Fruit fly (Drosophila melanogaster) whole organism, embryonic: ENCODE data around the gene CG10651.
A peak's percentile ranks its signal among the peaks of the same experiment; 100 is the strongest.

ENCODE experiments used
- Ada2b ChIP-seq: fragments of 200-800 bp; sonication (Bioruptor generic); IDR thresholded peaks from 2 replicates; pipeline ENCODE4 v1.3.6; 2022; ENCODE audit warnings: missing biosample characterization, missing genetic modification characterization
- Asciz ChIP-seq: fragments of 200-800 bp; sonication (Bioruptor generic); optimal IDR thresholded peaks from 2 replicates; lab custom pipeline; 2017; ENCODE audit warnings: missing biosample characterization, mild to moderate bottlenecking, missing genetic modification characterization, missing genetic modification reagents
- CG1024 ChIP-seq: fragments of 200-800 bp; sonication (Bioruptor generic); IDR thresholded peaks from 2 replicates; pipeline ENCODE4 v1.3.6; 2022; ENCODE audit warnings: missing biosample characterization, missing genetic modification characterization
- CG10979 ChIP-seq: fragments of 200-800 bp; sonication (Bioruptor generic); optimal IDR thresholded peaks from 2 replicates; lab custom pipeline; 2018; ENCODE audit warnings: missing biosample characterization, mild to moderate bottlenecking, missing genetic modification characterization, moderate library complexity
- CG11247 ChIP-seq: fragments of 200-800 bp; sonication (Bioruptor generic); IDR thresholded peaks from 2 replicates; pipeline ENCODE4 v1.3.6; 2022; ENCODE audit warnings: missing biosample characterization, missing genetic modification characterization
- CG11456 ChIP-seq: fragments of 200-800 bp; sonication (Bioruptor generic); IDR thresholded peaks from 3 replicates; pipeline ENCODE4 v1.3.6; 2022; ENCODE audit warnings: missing biosample characterization, missing genetic modification characterization
- CG1233 ChIP-seq: fragments of 200-800 bp; sonication (Bioruptor generic); optimal IDR thresholded peaks from 4 replicates; lab custom pipeline; 2018; ENCODE audit warnings: missing biosample characterization, mild to moderate bottlenecking, missing genetic modification characterization
- CG12391 ChIP-seq: fragments of 200-800 bp; sonication (Bioruptor generic); optimal IDR thresholded peaks from 3 replicates; lab custom pipeline; 2018; ENCODE audit warnings: missing biosample characterization, mild to moderate bottlenecking, missing genetic modification characterization, moderate library complexity
- CG13775 ChIP-seq: fragments of 200-800 bp; sonication (Bioruptor generic); optimal IDR thresholded peaks from 3 replicates; lab custom pipeline; 2017; ENCODE audit warnings: missing biosample characterization, mild to moderate bottlenecking, missing genetic modification characterization
- CG14050 ChIP-seq: fragments of 200-800 bp; sonication (Bioruptor generic); IDR thresholded peaks from 3 replicates; pipeline ENCODE4 v1.3.6; 2022; ENCODE audit warnings: missing biosample characterization, missing genetic modification characterization
- CG14860 ChIP-seq: fragments of 200-800 bp; sonication (Bioruptor generic); IDR thresholded peaks from 3 replicates; pipeline ENCODE4 v1.3.6; 2022; ENCODE audit warnings: missing biosample characterization, missing genetic modification characterization; ENCODE audit not compliant: partially characterized antibody
- CG16779 ChIP-seq: fragments of 200-800 bp; sonication (Bioruptor generic); IDR thresholded peaks from 2 replicates; pipeline ENCODE4 v1.3.6; 2022; ENCODE audit warnings: missing biosample characterization, missing genetic modification characterization
- CG17568 ChIP-seq: fragments of 200-800 bp; sonication (Bioruptor generic); optimal IDR thresholded peaks from 2 replicates; lab custom pipeline; 2018; ENCODE audit warnings: missing biosample characterization, mild to moderate bottlenecking, missing genetic modification characterization, moderate library complexity
- CG1792 ChIP-seq: fragments of 200-800 bp; sonication (Bioruptor generic); optimal IDR thresholded peaks from 2 replicates; lab custom pipeline; 2016; ENCODE audit warnings: missing biosample characterization, missing genetic modification characterization
- CG1832 ChIP-seq: fragments of 200-800 bp; sonication (Bioruptor generic); optimal IDR thresholded peaks from 2 replicates; lab custom pipeline; 2017; ENCODE audit warnings: missing biosample characterization, mild to moderate bottlenecking, missing genetic modification characterization, inconsistent platforms
- CG31441 ChIP-seq: fragments of 200-800 bp; sonication (Bioruptor generic); IDR thresholded peaks from 2 replicates; pipeline ENCODE4 v1.3.6; 2022; ENCODE audit warnings: missing biosample characterization, missing genetic modification characterization
- CG3163 ChIP-seq: fragments of 200-800 bp; sonication (Bioruptor generic); optimal IDR thresholded peaks from 3 replicates; lab custom pipeline; 2016; ENCODE audit warnings: missing biosample characterization, missing genetic modification characterization
- CG32772 ChIP-seq: fragments of 200-800 bp; sonication (Bioruptor generic); IDR thresholded peaks from 2 replicates; pipeline ENCODE4 v1.3.6; 2022; ENCODE audit warnings: missing biosample characterization, missing genetic modification characterization
- CG33213 ChIP-seq: fragments of 200-800 bp; sonication (Bioruptor generic); optimal IDR thresholded peaks from 3 replicates; lab custom pipeline; 2016; ENCODE audit warnings: missing biosample characterization, missing genetic modification characterization
- CG34224 ChIP-seq: fragments of 200-800 bp; sonication (Bioruptor generic); IDR thresholded peaks from 3 replicates; pipeline ENCODE4 v1.3.6; 2022; ENCODE audit warnings: missing biosample characterization, missing genetic modification characterization; ENCODE audit not compliant: partially characterized antibody
- CG4328 ChIP-seq: fragments of 200-800 bp; sonication (Bioruptor generic); optimal IDR thresholded peaks from 3 replicates; lab custom pipeline; 2017; ENCODE audit warnings: missing biosample characterization, missing genetic modification reagents, missing genetic modification characterization
- CG6854 ChIP-seq: fragments of 200-800 bp; sonication (Bioruptor generic); optimal IDR thresholded peaks from 3 replicates; lab custom pipeline; 2017; ENCODE audit warnings: missing biosample characterization, mild to moderate bottlenecking, missing genetic modification characterization
- CG8924 ChIP-seq: fragments of 200-800 bp; optimal IDR thresholded peaks from 3 replicates; lab custom pipeline; 2019; ENCODE audit warnings: missing biosample characterization, mild to moderate bottlenecking, missing genetic modification characterization, moderate library complexity
- CG9817 ChIP-seq: fragments of 200-800 bp; sonication (Bioruptor generic); optimal IDR thresholded peaks from 2 replicates; lab custom pipeline; 2018; ENCODE audit warnings: missing biosample characterization, mild to moderate bottlenecking, missing genetic modification characterization, moderate library complexity
- Dref ChIP-seq: fragments of 200-800 bp; sonication (Bioruptor generic); IDR thresholded peaks from 2 replicates; pipeline ENCODE4 v1.3.6; 2022; ENCODE audit warnings: missing biosample characterization, missing genetic modification characterization
- Ets97D ChIP-seq: fragments of 200-800 bp; sonication (Bioruptor generic); optimal IDR thresholded peaks from 3 replicates; lab custom pipeline; 2016; ENCODE audit warnings: missing biosample characterization, missing genetic modification characterization
- Fer1 ChIP-seq: fragments of 200-800 bp; sonication (Bioruptor generic); optimal IDR thresholded peaks from 2 replicates; lab custom pipeline; 2017; ENCODE audit warnings: missing biosample characterization, mild to moderate bottlenecking, missing genetic modification characterization
- Fer2 ChIP-seq: fragments of 200-800 bp; sonication (Bioruptor generic); optimal IDR thresholded peaks from 2 replicates; lab custom pipeline; 2018; ENCODE audit warnings: missing biosample characterization, mild to moderate bottlenecking, missing genetic modification characterization, moderate library complexity
- Fer3 ChIP-seq: fragments of 200-800 bp; sonication (Bioruptor generic); optimal IDR thresholded peaks from 2 replicates; lab custom pipeline; 2018; ENCODE audit warnings: missing biosample characterization, mild to moderate bottlenecking, missing genetic modification characterization, moderate library complexity
- Lhr ChIP-seq: fragments of 200-800 bp; sonication (Bioruptor generic); optimal IDR thresholded peaks from 3 replicates; lab custom pipeline; 2017; ENCODE audit warnings: mild to moderate bottlenecking, missing biosample characterization, missing genetic modification reagents, missing genetic modification characterization
- Mad ChIP-seq: fragments of 200-800 bp; sonication (Bioruptor generic); optimal IDR thresholded peaks from 2 replicates; lab custom pipeline; 2016; ENCODE audit warnings: missing biosample characterization, missing genetic modification characterization
- NC2β ChIP-seq: fragments of 200-800 bp; sonication (Bioruptor generic); optimal IDR thresholded peaks from 2 replicates; lab custom pipeline; 2016; ENCODE audit warnings: missing biosample characterization, missing genetic modification characterization
- NFAT ChIP-seq: fragments of 200-800 bp; sonication (Bioruptor generic); IDR thresholded peaks from 2 replicates; pipeline ENCODE4 v1.3.6; 2022; ENCODE audit warnings: missing biosample characterization, missing genetic modification characterization
- Neu2 ChIP-seq: fragments of 200-800 bp; sonication (Bioruptor generic); optimal IDR thresholded peaks from 3 replicates; lab custom pipeline; 2016; ENCODE audit warnings: missing biosample characterization, missing genetic modification characterization, borderline replicate concordance
- Poxn ChIP-seq: fragments of 200-800 bp; sonication (Bioruptor generic); IDR thresholded peaks from 2 replicates; pipeline ENCODE4 v1.3.6; 2022; ENCODE audit warnings: missing biosample characterization, missing genetic modification characterization
- Sry-β ChIP-seq: fragments of 200-800 bp; sonication (Bioruptor generic); optimal IDR thresholded peaks from 2 replicates; lab custom pipeline; 2018; ENCODE audit warnings: missing biosample characterization, mild to moderate bottlenecking, missing genetic modification characterization, moderate library complexity
- bab2 ChIP-seq: fragments of 200-800 bp; sonication (Bioruptor generic); optimal IDR thresholded peaks from 2 replicates; lab custom pipeline; 2016; ENCODE audit warnings: missing biosample characterization, missing genetic modification characterization
- ems ChIP-seq: fragments of 200-800 bp; sonication (Bioruptor generic); optimal IDR thresholded peaks from 3 replicates; lab custom pipeline; 2016; ENCODE audit warnings: missing biosample characterization, missing genetic modification characterization
- exex ChIP-seq: fragments of 200-800 bp; sonication (Bioruptor generic); optimal IDR thresholded peaks from 4 replicates; lab custom pipeline; 2018; ENCODE audit warnings: missing biosample characterization, mild to moderate bottlenecking, missing genetic modification characterization, moderate library complexity
- fd64A ChIP-seq: fragments of 200-800 bp; sonication (Bioruptor generic); optimal IDR thresholded peaks from 3 replicates; lab custom pipeline; 2018; ENCODE audit warnings: missing biosample characterization, mild to moderate bottlenecking, missing genetic modification characterization
- gce ChIP-seq: fragments of 200-800 bp; sonication (Bioruptor generic); IDR thresholded peaks from 3 replicates; pipeline ENCODE4 v1.3.6; 2022; ENCODE audit warnings: missing biosample characterization, missing genetic modification characterization
- hth ChIP-seq: fragments of >200 bp; optimal IDR thresholded peaks from 2 replicates; lab custom pipeline; 2017; ENCODE audit warnings: inconsistent platforms
- jigr1 ChIP-seq: fragments of 200-800 bp; sonication (Bioruptor generic); IDR thresholded peaks from 3 replicates; pipeline ENCODE4 v1.3.6; 2022; ENCODE audit warnings: missing biosample characterization, missing genetic modification characterization
- maf-S ChIP-seq: fragments of 200-800 bp; sonication (Bioruptor generic); optimal IDR thresholded peaks from 2 replicates; lab custom pipeline; 2016; ENCODE audit warnings: missing biosample characterization, missing genetic modification characterization
- p53 ChIP-seq: fragments of 200-800 bp; sonication (Bioruptor generic); optimal IDR thresholded peaks from 2 replicates; lab custom pipeline; 2016; ENCODE audit warnings: missing biosample characterization, missing genetic modification characterization
- pita ChIP-seq: fragments of 200-800 bp; sonication (Bioruptor generic); optimal IDR thresholded peaks from 2 replicates; lab custom pipeline; 2017; ENCODE audit warnings: missing biosample characterization, mild to moderate bottlenecking, missing genetic modification characterization
- sqz ChIP-seq: fragments of 200-800 bp; sonication (Bioruptor generic); optimal IDR thresholded peaks from 3 replicates; lab custom pipeline; 2018; ENCODE audit warnings: missing biosample characterization, mild to moderate bottlenecking, missing genetic modification characterization
- tin ChIP-seq: fragments of 200-800 bp; sonication (Bioruptor generic); optimal IDR thresholded peaks from 3 replicates; lab custom pipeline; 2016; ENCODE audit warnings: missing biosample characterization, missing genetic modification characterization
- zfh1 ChIP-seq: fragments of 200-800 bp; sonication (Bioruptor generic); IDR thresholded peaks from 3 replicates; pipeline ENCODE4 v1.3.6; 2022; ENCODE audit warnings: missing biosample characterization, missing genetic modification characterization

Gene CG10651

DNA sequence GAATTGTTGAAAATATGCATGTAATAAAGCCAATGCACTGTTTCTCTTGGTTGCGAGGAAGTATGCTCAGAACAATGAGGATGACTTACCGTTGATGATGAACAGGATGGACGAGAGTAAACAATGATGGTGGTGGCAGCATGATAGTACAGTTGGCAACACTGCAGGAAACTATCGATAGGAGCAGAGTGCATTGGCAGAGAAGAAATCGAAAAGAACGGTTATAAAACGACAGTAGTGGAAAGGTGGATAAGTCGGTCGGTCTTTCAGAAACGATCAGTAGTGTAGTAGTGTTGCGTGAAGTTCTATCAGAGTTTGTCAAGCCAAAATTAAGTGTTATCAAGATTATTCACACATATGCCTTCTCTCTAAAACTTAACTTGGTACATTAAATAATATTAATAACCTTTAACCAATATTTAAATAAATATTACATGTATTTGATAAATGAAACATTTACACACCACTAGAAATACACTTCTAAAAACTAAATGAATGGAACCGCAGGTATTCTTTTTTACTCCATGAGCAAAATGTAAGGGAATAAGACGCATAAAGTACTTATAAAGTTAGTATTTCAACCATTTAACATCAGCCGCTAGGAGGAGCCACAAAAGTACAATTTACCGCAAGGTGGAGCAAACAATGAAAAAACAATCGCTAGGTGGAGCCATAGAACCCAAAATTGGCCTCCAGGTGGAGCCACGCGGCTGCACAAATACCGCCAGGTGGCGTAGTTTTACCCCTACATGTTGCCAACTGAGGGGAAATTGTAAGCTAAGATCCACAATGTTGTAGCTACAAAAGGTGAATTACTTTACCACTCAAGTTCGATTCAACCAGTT lies 14.1 kb downstream of the CG10651 start (continued):
- TF ChIP-seq CG16779 (GFP tag; lab: Robert Waterston, UW) (peak; percentile 91), CG9817 (tag; lab: Kevin White, UChicago) (peak; percentile 91), pita (GFP tag; lab: Kevin White, UChicago) (peak; percentile 91), Lhr (GFP tag; lab: Kevin White, UChicago) (peak; percentile 97), CG8924 (peak; percentile 81), Fer2 (tag; lab: Kevin White, UChicago) (peak; percentile 51), CG1792 (GFP tag; lab: Kevin White, UChicago) (peak; percentile 78), exex (tag; lab: Kevin White, UChicago) (no peak), ems (GFP tag; lab: Kevin White, UChicago) (peak; percentile 73), gce (GFP tag; lab: Robert Waterston, UW) (peak; percentile 83; the same call in 2 of the 3 replicates), CG4328 (GFP tag; lab: Kevin White, UChicago) (peak; percentile 54), bab2 (GFP tag; lab: Kevin White, UChicago) (peak; percentile 97), Fer3 (tag; lab: Kevin White, UChicago) (peak; percentile 69), CG1832 (GFP tag; lab: Kevin White, UChicago) (no peak), CG12391 (tag; lab: Kevin White, UChicago) (peak; percentile 80), NC2β (GFP tag; lab: Kevin White, UChicago) (peak; percentile 94), fd64A (GFP tag; lab: Kevin White, UChicago) (no peak), CG13775 (GFP tag; lab: Kevin White, UChicago) (peak; percentile 75), CG33213 (GFP tag; lab: Kevin White, UChicago) (peak; percentile 98), CG1024 (GFP tag; lab: Robert Waterston, UW) (peak; percentile 94), jigr1 (GFP tag; lab: Robert Waterston, UW) (peak; percentile 50; the same call in 2 of the 3 replicates), NFAT (peak; percentile 99), Mad (GFP tag; lab: Kevin White, UChicago) (peak; percentile 76), Poxn (GFP tag; lab: Robert Waterston, UW) (peak; percentile 43; the same call in 1 of the 2 replicates), maf-S (GFP tag; lab: Kevin White, UChicago) (peak; percentile 90), CG32772 (peak; percentile 96), CG14050 (GFP tag; lab: Robert Waterston, UW) (peak; percentile 79), Ets97D (GFP tag; lab: Kevin White, UChicago) (peak; percentile 54), CG3163 (GFP tag; lab: Kevin White, UChicago) (peak; percentile 82), CG11247 (GFP tag; lab: Robert Waterston, UW) (peak; percentile 98), tin (peak; percentile 97), CG1233 (GFP tag; lab: Kevin White, UChicago) (peak; percentile 71), Dref (peak; percentile 56), CG31441 (GFP tag; lab: Robert Waterston, UW) (peak; percentile 83), CG10979 (tag; lab: Kevin White, UChicago) (peak; percentile 65), hth (no peak), Sry-β (GFP tag; lab: Kevin White, UChicago) (peak; percentile 67), Neu2 (peak; percentile 46), sqz (GFP tag; lab: Kevin White, UChicago) (peak; percentile 68), CG34224 (GFP tag; lab: Robert Waterston, UW) (peak; percentile 67), p53 (GFP tag; lab: Kevin White, UChicago) (peak; percentile 92), CG17568 (no peak), CG11456 (GFP tag; lab: Robert Waterston, UW) (peak; percentile 100), zfh1 (GFP tag; lab: Robert Waterston, UW) (peak; percentile 96), CG14860 (GFP tag; lab: Robert Waterston, UW) (peak; percentile 57; the same call in 2 of the 3 replicates), Fer1 (GFP tag; lab: Kevin White, UChicago) (peak; percentile 49), Ada2b (GFP tag; lab: Robert Waterston, UW) (peak; percentile 81), Asciz (peak; percentile 63), CG6854 (GFP tag; lab: Kevin White, UChicago) (no peak)
